Fruit fly (Drosophila melanogaster) whole organism, embryonic: Measurements from ENCODE around the gene CG3513.

Source experiments
- CG12104 ChIP-seq: fragments of 200-800 bp; sonication (Bioruptor generic); optimal IDR thresholded peaks from 3 replicates; lab custom pipeline; 2016; ENCODE audit warnings: missing biosample characterization, missing genetic modification characterization
- CG17361 ChIP-seq: fragments of 200-800 bp; sonication (Bioruptor generic); IDR thresholded peaks from 3 replicates; pipeline ENCODE4 v1.3.6; 2022; ENCODE audit warnings: missing biosample characterization, missing genetic modification characterization
- CG8281 ChIP-seq: fragments of 200-800 bp; sonication (Bioruptor generic); optimal IDR thresholded peaks from 2 replicates; lab custom pipeline; 2018; ENCODE audit warnings: missing biosample characterization, mild to moderate bottlenecking, missing genetic modification characterization, moderate library complexity
- Hmx ChIP-seq: fragments of 200-800 bp; sonication (Bioruptor generic); optimal IDR thresholded peaks from 2 replicates; lab custom pipeline; 2016; ENCODE audit warnings: missing biosample characterization, missing genetic modification characterization
- dysf ChIP-seq: fragments of 200-800 bp; sonication (Bioruptor generic); IDR thresholded peaks from 3 replicates; pipeline ENCODE4 v1.3.6; 2022; ENCODE audit warnings: missing biosample characterization, missing genetic modification characterization
- lbe ChIP-seq: fragments of 200-800 bp; sonication (Bioruptor generic); optimal IDR thresholded peaks from 2 replicates; lab custom pipeline; 2016; ENCODE audit warnings: missing biosample characterization, mild to moderate bottlenecking, missing genetic modification characterization
- mld ChIP-seq: fragments of 200-800 bp; sonication (Bioruptor generic); IDR thresholded peaks from 3 replicates; pipeline ENCODE4 v1.3.6; 2022; ENCODE audit warnings: missing biosample characterization, missing genetic modification characterization; ENCODE audit not compliant: partially characterized antibody
- nerfin-1 ChIP-seq: fragments of 200-800 bp; sonication (Bioruptor generic); optimal IDR thresholded peaks from 3 replicates; lab custom pipeline; 2019; ENCODE audit warnings: missing biosample characterization, mild to moderate bottlenecking, missing genetic modification characterization, moderate library complexity
- pros ChIP-seq: fragments of 200-800 bp; sonication (Bioruptor generic); optimal IDR thresholded peaks from 3 replicates; lab custom pipeline; 2019; ENCODE audit warnings: missing biosample characterization, mild to moderate bottlenecking, missing genetic modification characterization, moderate library complexity
- wor ChIP-seq: fragments of 200-800 bp; sonication (Bioruptor generic); IDR thresholded peaks from 2 replicates; pipeline ENCODE4 v1.3.6; 2022; ENCODE audit warnings: missing biosample characterization, missing genetic modification characterization
- zen ChIP-seq: fragments of 200-800 bp; sonication (Bioruptor generic); optimal IDR thresholded peaks from 3 replicates; lab custom pipeline; 2018; ENCODE audit warnings: missing biosample characterization, mild to moderate bottlenecking, missing genetic modification characterization, moderate library complexity

DNA sequence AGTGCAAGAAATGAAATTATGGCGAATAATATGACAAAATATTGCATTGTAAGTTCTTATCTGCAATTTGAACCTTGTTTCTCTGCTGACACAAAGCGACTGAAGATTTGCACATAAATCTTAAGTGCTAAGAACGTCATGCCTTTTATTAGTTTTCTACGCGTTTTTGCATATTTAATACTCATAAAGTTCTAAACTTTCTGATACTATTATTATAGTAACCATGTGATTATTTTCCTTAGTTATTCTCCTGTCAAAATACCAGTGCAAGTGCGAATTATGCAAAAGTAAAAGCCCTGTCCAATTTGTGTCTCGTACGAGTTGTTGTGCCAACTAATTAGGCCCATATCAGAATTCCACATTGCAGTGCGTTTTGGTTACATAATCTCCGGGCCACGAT lies 22.5 kb downstream of the CG3513 start, which contains the start of gene Sfp24Bc:
- no peak for TF ChIP-seq CG17361 (GFP tag; lab: Robert Waterston, UW)
- no peak for TF ChIP-seq Hmx (GFP tag; lab: Kevin White, UChicago)
- TF ChIP-seq lbe: no peak
- TF ChIP-seq zen (tag; lab: Kevin White, UChicago): no peak
- TF ChIP-seq wor (GFP tag; lab: Robert Waterston, UW): no peak
- TF ChIP-seq CG12104 (GFP tag; lab: Kevin White, UChicago): no peak
- no peak for TF ChIP-seq nerfin-1 (tag; lab: Kevin White, UChicago)
- no peak for TF ChIP-seq CG8281 (tag; lab: Kevin White, UChicago)
- TF ChIP-seq pros (GFP tag; lab: Kevin White, UChicago): no peak
- no peak for TF ChIP-seq dysf (GFP tag; lab: Robert Waterston, UW)
- TF ChIP-seq mld: no peak
